Fruit fly (Drosophila melanogaster) whole organism, embryonic: Measurements from ENCODE around the gene COX7AL.
A peak's percentile ranks its signal among the peaks of the same experiment; 100 is the strongest.

ENCODE experiments used
- Aef1 ChIP-seq: fragments of 200-800 bp; sonication (Bioruptor generic); IDR thresholded peaks from 3 replicates; pipeline ENCODE4 v1.3.6; 2022; ENCODE audit warnings: missing biosample characterization, missing genetic modification characterization
- CG10147 ChIP-seq: fragments of 200-800 bp; sonication (Bioruptor generic); optimal IDR thresholded peaks from 2 replicates; lab custom pipeline; 2019; ENCODE audit warnings: missing biosample characterization, mild to moderate bottlenecking, missing genetic modification characterization, moderate library complexity
- CG10543 ChIP-seq: fragments of 200-800 bp; sonication (Bioruptor generic); optimal IDR thresholded peaks from 3 replicates; lab custom pipeline; 2017; ENCODE audit warnings: missing biosample characterization, mild to moderate bottlenecking, missing genetic modification characterization, moderate library complexity
- CG11696 ChIP-seq: fragments of 200-800 bp; sonication (Bioruptor generic); IDR thresholded peaks from 2 replicates; pipeline ENCODE4 v1.3.6; 2022; ENCODE audit warnings: missing biosample characterization, missing genetic modification characterization
- CG12391 ChIP-seq: fragments of 200-800 bp; sonication (Bioruptor generic); optimal IDR thresholded peaks from 3 replicates; lab custom pipeline; 2018; ENCODE audit warnings: missing biosample characterization, mild to moderate bottlenecking, missing genetic modification characterization, moderate library complexity
- CG14860 ChIP-seq: fragments of 200-800 bp; sonication (Bioruptor generic); IDR thresholded peaks from 3 replicates; pipeline ENCODE4 v1.3.6; 2022; ENCODE audit warnings: missing biosample characterization, missing genetic modification characterization; ENCODE audit not compliant: partially characterized antibody
- CG15514 ChIP-seq: fragments of 200-800 bp; sonication (Bioruptor generic); optimal IDR thresholded peaks from 3 replicates; lab custom pipeline; 2017; ENCODE audit warnings: missing biosample characterization, missing genetic modification characterization, mild to moderate bottlenecking, moderate library complexity, missing genetic modification reagents
- CG17385 ChIP-seq: fragments of 200-800 bp; sonication (Bioruptor generic); optimal IDR thresholded peaks from 3 replicates; lab custom pipeline; 2018; ENCODE audit warnings: missing biosample characterization, mild to moderate bottlenecking, missing genetic modification characterization
- CG17612 ChIP-seq: fragments of 200-800 bp; sonication (Bioruptor generic); IDR thresholded peaks from 2 replicates; pipeline ENCODE4 v1.3.6; 2022; ENCODE audit warnings: missing biosample characterization, missing genetic modification characterization
- CG2120 ChIP-seq: fragments of 200-800 bp; sonication (Bioruptor generic); optimal IDR thresholded peaks from 3 replicates; lab custom pipeline; 2016; ENCODE audit warnings: missing biosample characterization, missing genetic modification characterization
- CG2712 ChIP-seq: fragments of 200-800 bp; optimal IDR thresholded peaks from 3 replicates; lab custom pipeline; 2019; ENCODE audit warnings: missing biosample characterization, mild to moderate bottlenecking, missing genetic modification characterization, moderate library complexity
- CG30020 ChIP-seq: fragments of 200-800 bp; optimal IDR thresholded peaks from 2 replicates; lab custom pipeline; 2019; ENCODE audit warnings: missing biosample characterization, mild to moderate bottlenecking, missing genetic modification characterization, moderate library complexity
- CG31224 ChIP-seq: fragments of 200-800 bp; sonication (Bioruptor generic); IDR thresholded peaks from 2 replicates; pipeline ENCODE4 v1.3.6; 2022; ENCODE audit warnings: missing biosample characterization, missing genetic modification characterization
- CG31441 ChIP-seq: fragments of 200-800 bp; sonication (Bioruptor generic); IDR thresholded peaks from 2 replicates; pipeline ENCODE4 v1.3.6; 2022; ENCODE audit warnings: missing biosample characterization, missing genetic modification characterization
- CG32532 ChIP-seq: fragments of 200-800 bp; sonication (Bioruptor generic); IDR thresholded peaks from 2 replicates; pipeline ENCODE4 v1.3.6; 2022; ENCODE audit warnings: missing biosample characterization, missing genetic modification characterization
- CG4328 ChIP-seq: fragments of 200-800 bp; sonication (Bioruptor generic); optimal IDR thresholded peaks from 3 replicates; lab custom pipeline; 2017; ENCODE audit warnings: missing biosample characterization, missing genetic modification reagents, missing genetic modification characterization
- CG4360 ChIP-seq: fragments of 200-800 bp; sonication (Bioruptor generic); IDR thresholded peaks from 2 replicates; pipeline ENCODE4 v1.3.6; 2022; ENCODE audit warnings: missing biosample characterization, missing genetic modification characterization
- CG4424 ChIP-seq: fragments of 200-800 bp; sonication (Bioruptor generic); optimal IDR thresholded peaks from 3 replicates; lab custom pipeline; 2016; ENCODE audit warnings: missing biosample characterization, missing genetic modification characterization
- CG4617 ChIP-seq: fragments of 200-800 bp; sonication (Bioruptor generic); optimal IDR thresholded peaks from 3 replicates; lab custom pipeline; 2016; ENCODE audit warnings: missing biosample characterization, missing genetic modification characterization, borderline replicate concordance
- CG6175 ChIP-seq: fragments of 200-800 bp; sonication (Bioruptor generic); IDR thresholded peaks from 3 replicates; pipeline ENCODE4 v1.3.6; 2022; ENCODE audit warnings: missing biosample characterization, missing genetic modification characterization
- CG7357 ChIP-seq: fragments of 200-800 bp; sonication (Bioruptor generic); IDR thresholded peaks from 3 replicates; pipeline ENCODE4 v1.3.6; 2022; ENCODE audit warnings: missing biosample characterization, missing genetic modification characterization
- CG7556 ChIP-seq: fragments of 200-800 bp; sonication (Bioruptor generic); optimal IDR thresholded peaks from 2 replicates; lab custom pipeline; 2017; ENCODE audit warnings: missing biosample characterization, mild to moderate bottlenecking, missing genetic modification characterization
- CHES-1-like ChIP-seq: fragments of 200-800 bp; sonication (Bioruptor generic); optimal IDR thresholded peaks from 2 replicates; lab custom pipeline; 2016; ENCODE audit warnings: missing biosample characterization, missing genetic modification characterization
- Dll ChIP-seq: fragments of 200-800 bp; sonication (Bioruptor generic); IDR thresholded peaks from 4 replicates; pipeline ENCODE4 v1.3.6; 2022; ENCODE audit warnings: missing biosample characterization, missing genetic modification characterization; ENCODE audit not compliant: partially characterized antibody
- Doc3 ChIP-seq: fragments of 200-800 bp; sonication (Bioruptor generic); IDR thresholded peaks from 3 replicates; pipeline ENCODE4 v1.3.6; 2022; ENCODE audit warnings: missing biosample characterization, missing genetic modification characterization; ENCODE audit not compliant: partially characterized antibody
- E2f2 ChIP-seq: fragments of 200-800 bp; sonication (Bioruptor generic); IDR thresholded peaks from 2 replicates; pipeline ENCODE4 v1.3.6; 2022; ENCODE audit warnings: missing biosample characterization, missing genetic modification characterization
- ERR ChIP-seq: fragments of 200-800 bp; sonication (Bioruptor generic); optimal IDR thresholded peaks from 2 replicates; lab custom pipeline; 2016; ENCODE audit warnings: missing biosample characterization, missing genetic modification characterization
- GATAe ChIP-seq: fragments of 200-800 bp; sonication (Bioruptor generic); conservative IDR thresholded peaks from 2 replicates; pipeline ENCODE4 v1.3.6; 2022; ENCODE audit warnings: missing biosample characterization, missing genetic modification characterization
- Pdp1 ChIP-seq, 2 experiments: fragments of 200-800 bp; sonication (Bioruptor generic); optimal IDR thresholded peaks; 3 replicates each; lab custom pipeline; 2016; ENCODE audit warnings: missing biosample characterization in 2 of 2, missing genetic modification characterization in 2 of 2, mild to moderate bottlenecking in 1 of 2, moderate library complexity in 1 of 2
- Ptx1 ChIP-seq: fragments of 200-800 bp; sonication (Bioruptor generic); IDR thresholded peaks from 2 replicates; pipeline ENCODE4 v1.3.6; 2022; ENCODE audit warnings: missing biosample characterization, missing genetic modification characterization
- ac ChIP-seq: fragments of 200-800 bp; sonication (Bioruptor generic); optimal IDR thresholded peaks from 3 replicates; lab custom pipeline; 2017; ENCODE audit warnings: missing biosample characterization, mild to moderate bottlenecking, missing genetic modification characterization
- amos ChIP-seq: fragments of 200-800 bp; sonication (Bioruptor generic); IDR thresholded peaks from 2 replicates; pipeline ENCODE4 v1.3.6; 2022; ENCODE audit warnings: missing biosample characterization, missing genetic modification characterization; ENCODE audit not compliant: partially characterized antibody
- ash1 ChIP-seq: fragments of 200-800 bp; sonication (Bioruptor generic); optimal IDR thresholded peaks from 2 replicates; lab custom pipeline; 2018; ENCODE audit warnings: missing biosample characterization, mild to moderate bottlenecking, missing genetic modification characterization
- bcd ChIP-seq: fragments of 200-800 bp; sonication (Bioruptor generic); optimal IDR thresholded peaks from 2 replicates; lab custom pipeline; 2017; ENCODE audit warnings: missing biosample characterization, mild to moderate bottlenecking, missing genetic modification characterization
- chn ChIP-seq: fragments of 200-800 bp; sonication (Bioruptor generic); optimal IDR thresholded peaks from 2 replicates; lab custom pipeline; 2016; ENCODE audit warnings: missing biosample characterization, missing genetic modification characterization
- crp ChIP-seq, 2 experiments: fragments of 200-800 bp; sonication (Bioruptor generic); optimal IDR thresholded peaks; 2 replicates in 1 of 2; 3 replicates in 1 of 2; lab custom pipeline; 2017; ENCODE audit warnings: missing biosample characterization in 2 of 2, missing genetic modification characterization in 2 of 2, mild to moderate bottlenecking in 1 of 2, moderate library complexity in 1 of 2
- dimm ChIP-seq: fragments of 200-800 bp; sonication (Bioruptor generic); IDR thresholded peaks from 2 replicates; pipeline ENCODE4 v1.3.6; 2022; ENCODE audit warnings: missing biosample characterization, missing genetic modification characterization
- ewg ChIP-seq: fragments of 200-800 bp; sonication (Bioruptor generic); optimal IDR thresholded peaks from 3 replicates; lab custom pipeline; 2017; ENCODE audit warnings: mild to moderate bottlenecking, missing biosample characterization, missing genetic modification reagents, missing genetic modification characterization
- exex ChIP-seq: fragments of 200-800 bp; sonication (Bioruptor generic); optimal IDR thresholded peaks from 4 replicates; lab custom pipeline; 2018; ENCODE audit warnings: missing biosample characterization, mild to moderate bottlenecking, missing genetic modification characterization, moderate library complexity
- gro ChIP-seq: fragments of 200-800 bp; sonication (Bioruptor generic); optimal IDR thresholded peaks from 2 replicates; lab custom pipeline; 2016; ENCODE audit warnings: missing biosample characterization, missing genetic modification characterization
- gsb ChIP-seq: fragments of 200-800 bp; sonication (Bioruptor generic); IDR thresholded peaks from 2 replicates; pipeline ENCODE4 v1.3.6; 2022; ENCODE audit warnings: missing biosample characterization, missing genetic modification characterization
- lab ChIP-seq: fragments of 200-800 bp; sonication (Bioruptor generic); optimal IDR thresholded peaks from 3 replicates; lab custom pipeline; 2017; ENCODE audit warnings: missing biosample characterization, missing genetic modification characterization, mild to moderate bottlenecking, moderate library complexity, missing genetic modification reagents
- rib ChIP-seq: fragments of 200-800 bp; sonication (Bioruptor generic); IDR thresholded peaks from 2 replicates; pipeline ENCODE4 v1.3.6; 2022; ENCODE audit warnings: missing biosample characterization, missing genetic modification characterization
- sr ChIP-seq: fragments of 200-800 bp; sonication (Bioruptor generic); IDR thresholded peaks from 3 replicates; pipeline ENCODE4 v1.3.6; 2022; ENCODE audit warnings: missing biosample characterization, missing genetic modification characterization
- stwl ChIP-seq: fragments of 200-800 bp; sonication (Bioruptor generic); optimal IDR thresholded peaks from 3 replicates; lab custom pipeline; 2018; ENCODE audit warnings: missing biosample characterization, mild to moderate bottlenecking, missing genetic modification characterization, moderate library complexity
- sug ChIP-seq: fragments of 200-800 bp; optimal IDR thresholded peaks from 2 replicates; lab custom pipeline; 2019; ENCODE audit warnings: missing biosample characterization, mild to moderate bottlenecking, missing genetic modification characterization, moderate library complexity
- wek ChIP-seq: fragments of 200-800 bp; sonication (Bioruptor generic); optimal IDR thresholded peaks from 3 replicates; lab custom pipeline; 2018; ENCODE audit warnings: missing biosample characterization, mild to moderate bottlenecking, missing genetic modification characterization, moderate library complexity
- zen ChIP-seq: fragments of 200-800 bp; sonication (Bioruptor generic); optimal IDR thresholded peaks from 3 replicates; lab custom pipeline; 2018; ENCODE audit warnings: missing biosample characterization, mild to moderate bottlenecking, missing genetic modification characterization, moderate library complexity

COX7AL gene

DNA sequence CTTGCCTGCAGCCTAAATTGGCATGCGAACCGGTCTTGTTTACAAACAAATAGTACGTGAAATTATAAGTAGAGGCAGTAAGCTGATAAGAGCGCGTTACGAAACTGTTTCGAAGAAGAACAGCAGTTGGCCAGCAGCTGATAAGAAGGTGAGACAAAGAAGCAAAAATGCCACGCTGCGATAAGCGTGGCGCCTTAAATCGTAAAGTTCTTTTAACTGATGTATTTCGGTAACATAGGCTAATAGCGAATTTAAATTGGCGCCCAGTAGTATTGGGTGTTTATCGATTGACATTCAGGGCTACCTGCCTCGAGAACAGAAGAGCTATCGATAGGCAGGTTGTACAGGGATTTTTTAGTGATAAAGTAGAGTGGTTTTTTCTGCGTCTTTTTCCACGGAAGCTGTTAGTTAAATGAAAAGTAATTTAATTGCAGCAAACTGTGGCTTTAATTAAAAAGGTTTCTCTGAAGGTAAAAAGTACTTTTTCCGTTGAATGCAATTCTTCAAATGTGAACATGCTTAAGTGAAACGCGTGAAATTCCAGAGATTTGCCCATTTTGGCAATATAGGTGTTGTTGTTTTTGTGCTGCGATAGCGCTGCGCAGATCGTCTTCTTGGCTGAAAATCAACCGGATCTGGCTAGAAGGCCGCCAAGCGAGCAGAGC is 13.3 kb downstream of the COX7AL start, which contains the start of gene stck (continued):
- no peak for TF ChIP-seq CG7556
- no peak for TF ChIP-seq ash1 (GFP tag; lab: Kevin White, UChicago)
- TF ChIP-seq crp (GFP tag; optimal IDR thresholded peaks at IDR 0.05; lab: Kevin White, UChicago), result peak in 1 of 2 experiments; percentile 16
- TF ChIP-seq CG4360, result peak; percentile 59; the same call in 1 of the 2 replicates
- no peak for TF ChIP-seq CG32532 (GFP tag; lab: Robert Waterston, UW)
- no peak for TF ChIP-seq chn (GFP tag; lab: Kevin White, UChicago)
- TF ChIP-seq Aef1 (GFP tag; lab: Robert Waterston, UW), result 0 out of 3 replicates have a peak, but pooled peaks have one; percentile 30
- TF ChIP-seq CG4424 (GFP tag; lab: Kevin White, UChicago), result no peak
- TF ChIP-seq CG4328 (GFP tag; lab: Kevin White, UChicago), result no peak
- TF ChIP-seq wek, result peak; percentile 11
- peak; percentile 7 for TF ChIP-seq CG2712
- peak; percentile 30 for TF ChIP-seq CG2120 (GFP tag; lab: Kevin White, UChicago)
- peak; percentile 36 for TF ChIP-seq CG17385 (GFP tag; lab: Kevin White, UChicago)
- TF ChIP-seq CG10147 (GFP tag; lab: Kevin White, UChicago), result no peak
- 0 out of 3 replicates have a peak, but pooled peaks have one; percentile 26 for TF ChIP-seq Doc3 (GFP tag; lab: Robert Waterston, UW)
- TF ChIP-seq amos (GFP tag; lab: Robert Waterston, UW), result peak; percentile 71; the same call in 1 of the 2 replicates
- TF ChIP-seq lab (GFP tag; lab: Kevin White, UChicago), result peak; percentile 62
- TF ChIP-seq CG6175 (GFP tag; lab: Robert Waterston, UW), result no peak
- TF ChIP-seq CG7357, result no peak
- no peak for TF ChIP-seq ERR (GFP tag; lab: Kevin White, UChicago)
- peak; percentile 30 for TF ChIP-seq gro (GFP tag; lab: Kevin White, UChicago)
- 0 out of 2 replicates have a peak, but pooled peaks have one; percentile 15 for TF ChIP-seq CG31441 (GFP tag; lab: Robert Waterston, UW)
- peak; percentile 14 for TF ChIP-seq zen (tag; lab: Kevin White, UChicago)
- no peak for TF ChIP-seq sr (GFP tag; lab: Robert Waterston, UW)
- peak; percentile 95 for TF ChIP-seq E2f2 (GFP tag; lab: Robert Waterston, UW)
- peak in 1 of 2 experiments; percentile 91 for TF ChIP-seq Pdp1 (GFP tag; optimal IDR thresholded peaks at IDR 0.05; lab: Kevin White, UChicago)
- no peak for TF ChIP-seq Ptx1 (GFP tag; lab: Robert Waterston, UW)
- no peak for TF ChIP-seq dimm (GFP tag; lab: Robert Waterston, UW)
- peak; percentile 43 for TF ChIP-seq CG30020 (tag; lab: Kevin White, UChicago)
- TF ChIP-seq bcd, result peak; percentile 4
- peak; percentile 91 for TF ChIP-seq CG4617 (GFP tag; lab: Kevin White, UChicago)
- no peak for TF ChIP-seq ac (GFP tag; lab: Kevin White, UChicago)
- TF ChIP-seq ewg (GFP tag; lab: Kevin White, UChicago), result peak; percentile 34
- no peak for TF ChIP-seq gsb (GFP tag; lab: Robert Waterston, UW)
- no peak for TF ChIP-seq CG17612 (GFP tag; lab: Robert Waterston, UW)
- peak; percentile 76 for TF ChIP-seq sug (tag; lab: Kevin White, UChicago)
- peak; percentile 56; the same call in 1 of the 3 replicates for TF ChIP-seq CG14860
- no peak for TF ChIP-seq CG11696 (GFP tag; lab: Robert Waterston, UW)
- TF ChIP-seq CG12391 (tag; lab: Kevin White, UChicago), result peak; percentile 8
- peak; percentile 39 for TF ChIP-seq CG10543 (GFP tag; lab: Kevin White, UChicago)
- TF ChIP-seq CG15514 (GFP tag; lab: Kevin White, UChicago), result peak; percentile 48
- no peak for TF ChIP-seq CG31224 (GFP tag; lab: Robert Waterston, UW)
- peak; percentile 51; the same call in 1 of the 2 replicates for TF ChIP-seq GATAe
- peak; percentile 50; the same call in 2 of the 4 replicates for TF ChIP-seq Dll (GFP tag; lab: Robert Waterston, UW)
- TF ChIP-seq rib (GFP tag; lab: Robert Waterston, UW), result no peak
- TF ChIP-seq stwl (tag; lab: Kevin White, UChicago), result peak; percentile 31
- TF ChIP-seq exex, result peak; percentile 80
- no peak for TF ChIP-seq CHES-1-like (GFP tag; lab: Kevin White, UChicago)
